Fruit fly (Drosophila melanogaster) S2 (cell line): ENCODE data around the gene Pgant7.

Source experiments
- CG8478 ChIP-seq: fragments of >200 bp; optimal IDR thresholded peaks from 2 replicates; lab custom pipeline; 2018
- CTCF ChIP-seq, 2 experiments: fragments of >200 bp; optimal IDR thresholded peaks; 2 replicates each; lab custom pipeline; 2018

The Pgant7 gene

DNA sequence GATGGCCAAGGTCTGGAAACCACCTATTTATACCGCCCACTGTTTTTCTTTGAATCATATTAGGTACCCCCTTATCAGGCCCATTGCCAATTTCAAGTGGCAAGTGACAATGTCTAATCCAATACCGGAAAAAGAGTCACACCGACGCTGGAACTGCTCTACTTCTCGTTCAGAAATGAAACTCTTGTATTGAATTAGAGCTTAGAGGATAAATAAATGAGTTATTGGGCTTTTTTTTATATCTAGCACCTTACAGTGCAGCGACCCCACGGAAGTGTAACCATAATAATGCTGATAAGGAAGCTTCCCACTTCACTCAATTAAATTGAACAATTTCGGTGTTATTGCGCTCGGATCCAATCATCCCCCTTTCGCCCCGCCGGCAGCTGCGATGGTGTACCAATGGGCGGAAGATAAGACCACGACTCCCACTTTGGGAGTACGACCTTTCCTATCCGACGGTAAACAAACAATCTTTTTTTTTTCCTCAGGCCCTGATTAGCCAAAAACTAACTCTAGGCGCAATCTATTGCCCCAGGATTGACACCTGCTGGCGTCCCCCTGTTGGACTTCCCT is 5.5 kb downstream of the Pgant7 start, which contains the start of gene CG15043:
Gene CG15043 (minus strand): TSS at position 4 of the 576 bp plus-strand sequence.
- TF ChIP-seq CTCF (optimal IDR thresholded peaks at IDR 0.05; lab: Kevin White, UChicago): no peak

DNA sequence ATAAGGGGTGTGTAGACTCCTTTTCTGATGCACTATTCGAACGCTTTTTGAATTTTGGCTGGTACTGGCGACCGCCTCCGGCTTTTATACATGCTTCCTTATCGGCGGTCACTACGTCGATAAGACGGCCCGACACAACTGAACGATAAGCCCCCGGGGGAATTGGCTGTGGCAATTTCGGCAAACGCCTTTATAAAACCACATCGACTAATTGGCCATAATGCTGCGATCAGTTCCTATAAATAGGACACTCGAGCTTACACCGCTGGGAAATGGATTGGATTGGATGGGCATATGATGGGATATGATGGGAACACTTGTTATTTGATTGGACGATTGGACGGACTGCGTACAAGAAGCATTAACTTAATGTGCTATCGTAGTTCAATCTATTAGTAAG is 7.8 kb downstream of the Pgant7 start, which contains the start of gene CG15044:
Gene CG15044 (minus strand): TSS at position 66 of the 400 bp plus-strand sequence.
- TF ChIP-seq CG8478 (lab: Kevin White, UChicago) (no peak), CTCF (optimal IDR thresholded peaks at IDR 0.05; lab: Kevin White, UChicago) (no peak)

DNA sequence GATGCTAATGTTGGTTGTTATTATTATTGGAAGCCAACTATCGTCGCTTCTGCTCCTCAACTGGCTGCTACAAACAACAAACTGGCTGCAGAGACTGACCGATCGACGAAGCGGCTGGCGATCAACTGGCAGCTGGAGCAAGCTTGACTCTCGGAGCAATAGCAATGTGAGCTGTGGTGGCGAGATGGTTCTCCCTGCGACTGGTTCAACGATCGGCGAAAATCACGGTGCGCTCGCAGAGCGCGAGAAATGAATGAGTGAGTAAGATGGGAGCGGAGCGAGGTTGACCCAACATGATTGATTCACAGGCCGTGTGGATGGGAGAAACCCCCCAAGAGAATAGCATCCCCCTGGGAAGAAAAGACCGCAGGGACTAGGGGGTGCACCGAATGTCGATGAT is 10.3 kb downstream of the Pgant7 start, which contains the start of gene CG15046:
Gene CG15046 (minus strand): TSS at position 112 of the 400 bp plus-strand sequence.
- TF ChIP-seq CG8478 (lab: Kevin White, UChicago) (no peak), CTCF (optimal IDR thresholded peaks at IDR 0.05; lab: Kevin White, UChicago) (no peak)

DNA sequence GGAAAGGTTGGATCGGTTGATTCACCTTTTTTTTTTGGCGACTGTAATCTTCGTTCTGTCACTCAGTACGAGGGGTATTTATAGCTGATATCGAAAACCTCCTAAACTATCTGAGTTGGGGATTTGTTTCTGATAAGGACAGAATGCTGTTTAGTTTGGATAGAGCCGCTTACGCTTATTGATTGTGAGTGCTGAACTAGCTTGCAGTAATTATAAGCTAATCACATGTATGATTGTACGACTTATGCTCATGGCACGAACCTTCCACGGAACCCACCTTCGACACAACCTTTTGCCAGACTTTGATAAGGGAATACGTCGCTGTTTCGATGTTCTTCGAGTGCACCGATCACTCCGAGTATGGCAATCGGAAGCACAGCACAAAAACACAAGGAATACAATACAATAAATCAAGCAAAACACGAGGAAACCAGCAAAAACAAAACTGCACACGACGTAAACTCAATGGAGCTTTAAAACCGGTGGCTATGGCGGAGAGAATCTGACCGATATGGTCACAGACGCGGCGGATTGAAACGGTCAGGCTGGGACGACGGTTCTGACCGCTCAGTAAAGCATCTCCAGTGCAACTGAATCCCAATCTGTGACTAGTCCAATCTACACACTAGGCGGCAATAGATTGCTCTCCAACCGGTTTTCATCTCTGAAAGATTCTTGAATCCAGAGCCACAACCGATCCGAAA is 13.3 kb downstream of the Pgant7 start, which contains the start of gene psh:
Gene psh (minus strand): TSS at position 566 of the 704 bp plus-strand sequence.
- TF ChIP-seq CG8478 (lab: Kevin White, UChicago): no peak
- TF ChIP-seq CTCF (optimal IDR thresholded peaks at IDR 0.05; lab: Kevin White, UChicago): no peak

DNA sequence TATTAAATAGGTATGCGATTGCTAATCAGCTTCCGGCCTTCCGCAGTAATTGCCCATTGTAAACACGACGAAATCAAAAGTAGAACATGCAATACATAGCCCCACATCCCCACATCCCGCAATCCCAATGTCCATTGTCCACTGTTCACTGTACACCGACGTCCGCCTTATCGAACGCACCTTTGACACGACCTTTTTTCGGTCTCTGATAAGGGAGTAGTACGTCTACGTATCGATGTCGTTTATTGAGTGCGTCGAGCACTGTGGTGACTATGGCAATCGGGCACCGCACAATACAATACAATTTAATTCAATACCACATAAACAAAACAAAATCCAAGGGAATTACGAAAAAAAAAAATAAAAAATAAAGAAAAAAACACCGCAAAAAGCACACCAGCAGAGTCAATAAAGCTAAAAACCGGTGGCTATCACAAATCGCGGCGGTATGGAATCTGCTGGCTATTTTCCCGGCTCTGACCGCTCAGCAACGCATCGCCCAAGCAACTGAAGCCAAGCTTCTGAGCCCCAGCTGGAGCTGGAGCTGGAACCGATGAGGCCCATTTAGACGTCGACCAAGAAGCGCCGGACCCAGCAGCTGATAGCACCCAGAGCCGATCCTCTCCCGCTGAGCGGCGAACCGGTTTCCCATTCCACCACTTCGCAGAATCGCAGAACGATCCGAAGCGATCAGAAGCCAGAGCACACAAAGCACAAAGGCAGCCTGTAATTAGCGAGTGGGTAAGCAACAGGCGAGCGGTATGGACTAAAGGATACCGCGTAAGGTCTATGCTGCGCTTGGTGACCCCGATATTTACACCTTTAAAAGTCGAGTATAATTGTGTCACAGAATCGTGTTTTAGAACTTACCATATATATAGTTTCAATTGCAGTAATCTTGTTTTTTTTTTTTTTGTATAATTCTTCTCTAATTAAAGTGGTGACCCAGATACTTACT is 16.2 kb downstream of the Pgant7 start, which contains the start of gene Hayan:
Gene Hayan (minus strand): TSS at position 512 of the 958 bp plus-strand sequence.
- no peak for TF ChIP-seq CTCF (optimal IDR thresholded peaks at IDR 0.05; lab: Kevin White, UChicago)
- TF ChIP-seq CG8478 (lab: Kevin White, UChicago): no peak

DNA sequence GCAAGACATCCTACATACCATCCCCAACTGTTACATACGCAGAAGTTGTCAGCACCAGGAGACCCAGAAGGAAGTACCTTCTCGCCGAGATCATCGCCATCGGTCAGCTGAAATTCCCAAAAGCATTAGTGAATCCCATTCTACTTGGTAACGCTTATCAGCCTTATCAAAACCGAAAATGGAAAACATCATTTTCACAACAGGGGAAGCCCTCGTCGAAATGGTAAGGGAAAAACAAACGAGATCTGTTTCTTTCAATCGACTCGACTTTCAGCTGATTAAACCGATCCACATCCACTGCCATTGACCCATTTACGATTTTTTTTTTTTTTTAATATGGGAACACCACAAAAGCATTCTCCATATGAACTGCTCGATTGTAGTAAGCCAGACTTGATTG is 17.2 kb downstream of the Pgant7 start:
- no peak for TF ChIP-seq CG8478 (lab: Kevin White, UChicago)
- no peak for TF ChIP-seq CTCF (optimal IDR thresholded peaks at IDR 0.05; lab: Kevin White, UChicago)

DNA sequence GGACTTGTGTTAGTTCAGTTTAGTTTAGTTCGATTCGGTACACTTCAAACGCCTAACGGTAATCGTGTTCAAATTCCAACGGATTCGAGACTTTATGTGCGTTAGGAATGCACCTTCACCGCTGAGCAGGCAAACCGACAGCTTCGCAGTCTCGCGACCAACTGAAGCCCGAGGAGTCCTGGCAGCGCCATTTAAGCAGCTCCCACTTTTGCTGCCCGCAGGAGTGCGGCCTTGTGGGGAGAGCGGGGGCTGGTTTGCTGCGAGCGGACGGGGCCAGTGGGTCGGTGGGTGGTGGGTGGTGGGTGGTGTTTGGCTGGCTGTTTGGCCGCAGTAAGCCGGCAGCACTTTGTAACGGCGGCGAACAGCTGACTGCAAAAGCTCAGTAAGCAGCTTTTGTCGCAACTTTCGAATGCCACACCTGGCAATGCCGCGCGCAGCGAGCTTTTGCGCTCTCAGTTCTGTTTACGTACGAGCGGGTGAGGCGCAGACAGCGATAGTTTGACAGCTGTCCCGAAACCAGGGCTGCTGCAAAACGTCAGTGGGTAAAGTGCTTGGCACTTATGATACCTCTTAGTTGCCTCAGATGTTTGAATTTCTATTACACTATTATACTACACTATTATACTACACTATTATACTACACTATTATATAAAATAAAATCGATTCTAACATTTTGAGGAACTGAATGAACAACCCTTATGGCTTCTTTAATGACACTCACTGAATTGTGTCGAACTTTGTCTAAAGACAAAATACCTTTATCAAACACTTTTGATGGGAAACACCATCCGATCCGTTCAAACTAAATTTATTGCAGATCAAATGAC is 20.3 kb downstream of the Pgant7 start, which contains the start of gene CG32547:
Gene CG32547 (minus strand): TSS at position 181 of the 828 bp plus-strand sequence.
- TF ChIP-seq CTCF (optimal IDR thresholded peaks at IDR 0.05; lab: Kevin White, UChicago) (no peak), CG8478 (lab: Kevin White, UChicago) (no peak)

DNA sequence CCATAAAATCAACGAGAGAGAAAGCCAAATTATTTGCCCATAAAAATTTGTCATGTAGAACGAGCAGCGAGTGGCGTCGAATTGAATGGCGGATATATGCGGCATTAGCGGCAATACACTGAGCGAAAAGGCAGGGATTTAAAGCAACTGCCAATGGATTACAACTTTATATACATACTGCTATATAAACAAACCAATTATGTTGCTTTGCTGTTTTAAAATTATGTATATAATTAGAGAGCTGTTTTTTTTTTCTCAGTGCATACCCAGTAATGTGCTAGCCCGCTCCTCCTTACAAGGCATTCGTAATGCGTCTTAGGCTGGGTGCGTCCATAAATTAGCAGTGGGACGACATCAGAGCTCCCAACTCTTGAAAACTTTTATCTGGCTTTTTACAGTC is 31.9 kb downstream of the Pgant7 start:
- no peak for TF ChIP-seq CG8478 (lab: Kevin White, UChicago)
- TF ChIP-seq CTCF (optimal IDR thresholded peaks at IDR 0.05; lab: Kevin White, UChicago): no peak

DNA sequence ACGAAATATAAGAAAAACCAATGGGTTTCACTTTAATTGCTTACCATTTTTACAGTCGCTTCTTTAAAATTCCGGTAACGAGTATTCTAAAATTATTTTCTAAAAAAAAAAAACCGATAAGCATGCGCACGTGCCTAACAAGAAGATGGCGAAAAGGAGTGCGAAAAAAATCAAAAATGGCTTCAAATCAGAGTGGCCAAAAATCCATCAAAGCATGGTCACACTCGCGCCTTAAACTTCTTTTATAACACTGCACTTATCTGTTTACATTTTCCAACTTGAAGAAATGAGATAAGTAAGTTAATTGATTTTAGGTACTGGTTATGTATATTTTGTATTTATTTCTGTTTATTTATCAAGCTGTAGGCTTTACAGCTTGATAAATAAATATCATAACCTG is 39.5 kb downstream of the Pgant7 start, which contains the start of gene CG43843:
Gene CG43843 (minus strand): TSS at position 101 of the 400 bp plus-strand sequence.
- TF ChIP-seq CG8478 (lab: Kevin White, UChicago) (no peak), CTCF (optimal IDR thresholded peaks at IDR 0.05; lab: Kevin White, UChicago) (no peak)

DNA sequence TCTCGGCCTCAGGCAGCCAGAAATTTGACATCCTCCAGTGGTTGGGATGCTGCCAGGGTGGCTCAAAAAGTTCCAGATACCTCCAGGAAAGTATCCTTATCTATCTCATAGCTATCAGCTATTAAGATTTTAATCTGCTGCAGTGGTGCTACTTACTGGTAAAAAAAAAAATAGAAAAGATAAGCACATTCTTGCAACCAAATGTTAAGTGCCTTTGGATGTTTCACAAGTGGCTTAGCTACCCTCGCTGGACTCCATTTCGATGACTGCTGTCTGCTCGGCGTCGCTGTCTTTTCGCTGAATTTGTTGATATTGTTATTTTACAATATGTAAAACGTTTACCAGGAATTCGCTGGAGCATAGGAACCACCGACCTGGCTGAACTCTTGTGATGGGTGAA is 47.1 kb downstream of the Pgant7 start:
- TF ChIP-seq CTCF (optimal IDR thresholded peaks at IDR 0.05; lab: Kevin White, UChicago): no peak
- no peak for TF ChIP-seq CG8478 (lab: Kevin White, UChicago)
